Worm (Caenorhabditis elegans): ENCODE data around the gene amt-4.

- TF ChIP-seq unc-39 (tag; optimal IDR thresholded peaks at IDR 0.05), result no peak
- TF ChIP-seq ama-1 (optimal IDR thresholded peaks at IDR 0.05), result no peak
These were observed 44.5 kb downstream of the amt-4 start for ce11 chrX:4609635-4610034.

All from whole organism, L3 larva.